Fruit fly (Drosophila melanogaster) whole organism, embryonic: Measurements from ENCODE around the gene CG5056.

Experiments
- Aef1 ChIP-seq: fragments of 200-800 bp; sonication (Bioruptor generic); IDR thresholded peaks from 3 replicates; pipeline ENCODE4 v1.3.6; 2022; ENCODE audit warnings: missing biosample characterization, missing genetic modification characterization
- Asciz ChIP-seq: fragments of 200-800 bp; sonication (Bioruptor generic); optimal IDR thresholded peaks from 2 replicates; lab custom pipeline; 2017; ENCODE audit warnings: missing biosample characterization, mild to moderate bottlenecking, missing genetic modification characterization, missing genetic modification reagents
- Awh ChIP-seq: fragments of 200-800 bp; sonication (Bioruptor generic); IDR thresholded peaks from 2 replicates; pipeline ENCODE4, ENCODE4 v1.3.6; 2022; ENCODE audit warnings: missing biosample characterization, missing genetic modification characterization
- Bdp1 ChIP-seq: fragments of 200-800 bp; sonication (Bioruptor generic); optimal IDR thresholded peaks from 3 replicates; lab custom pipeline; 2016; ENCODE audit warnings: missing biosample characterization, missing genetic modification characterization
- Bgb ChIP-seq: fragments of 200-800 bp; sonication (Bioruptor generic); IDR thresholded peaks from 2 replicates; pipeline ENCODE4 v1.3.6; 2022; ENCODE audit warnings: missing biosample characterization, missing genetic modification characterization; ENCODE audit not compliant: partially characterized antibody
- BtbVII ChIP-seq: fragments of 200-800 bp; sonication (Bioruptor generic); optimal IDR thresholded peaks from 3 replicates; lab custom pipeline; 2017; ENCODE audit warnings: missing biosample characterization, mild to moderate bottlenecking, missing genetic modification characterization
- CG10209 ChIP-seq: fragments of 200-800 bp; sonication (Bioruptor generic); optimal IDR thresholded peaks from 3 replicates; lab custom pipeline; 2017; ENCODE audit warnings: missing biosample characterization, mild to moderate bottlenecking, missing genetic modification characterization, missing genetic modification reagents
- CG10543 ChIP-seq: fragments of 200-800 bp; sonication (Bioruptor generic); optimal IDR thresholded peaks from 3 replicates; lab custom pipeline; 2017; ENCODE audit warnings: missing biosample characterization, mild to moderate bottlenecking, missing genetic modification characterization, moderate library complexity
- CG11247 ChIP-seq: fragments of 200-800 bp; sonication (Bioruptor generic); IDR thresholded peaks from 2 replicates; pipeline ENCODE4 v1.3.6; 2022; ENCODE audit warnings: missing biosample characterization, missing genetic modification characterization
- CG15696 ChIP-seq: fragments of 200-800 bp; sonication (Bioruptor generic); optimal IDR thresholded peaks from 2 replicates; lab custom pipeline; 2019; ENCODE audit warnings: missing biosample characterization, mild to moderate bottlenecking, missing genetic modification characterization, moderate library complexity
- CG16813 ChIP-seq: fragments of 200-800 bp; sonication (Bioruptor generic); IDR thresholded peaks from 3 replicates; pipeline ENCODE4 v1.3.6; 2022; ENCODE audit warnings: missing biosample characterization, missing genetic modification characterization; ENCODE audit not compliant: partially characterized antibody
- CG1832 ChIP-seq: fragments of 200-800 bp; sonication (Bioruptor generic); optimal IDR thresholded peaks from 2 replicates; lab custom pipeline; 2017; ENCODE audit warnings: missing biosample characterization, mild to moderate bottlenecking, missing genetic modification characterization, inconsistent platforms
- CG31441 ChIP-seq: fragments of 200-800 bp; sonication (Bioruptor generic); IDR thresholded peaks from 2 replicates; pipeline ENCODE4 v1.3.6; 2022; ENCODE audit warnings: missing biosample characterization, missing genetic modification characterization
- CG3726 ChIP-seq: fragments of 200-800 bp; sonication (Bioruptor generic); IDR thresholded peaks from 3 replicates; pipeline ENCODE4, ENCODE4 v1.3.6; 2022; ENCODE audit warnings: missing biosample characterization, missing genetic modification characterization
- CG3838 ChIP-seq: fragments of 200-800 bp; sonication (Bioruptor generic); optimal IDR thresholded peaks from 3 replicates; lab custom pipeline; 2016; ENCODE audit warnings: missing biosample characterization, missing genetic modification characterization
- CG4707 ChIP-seq: fragments of 200-800 bp; sonication (Bioruptor generic); optimal IDR thresholded peaks from 2 replicates; lab custom pipeline; 2018; ENCODE audit warnings: missing biosample characterization, mild to moderate bottlenecking, missing genetic modification characterization, moderate library complexity
- CG6254 ChIP-seq: fragments of 200-800 bp; sonication (Bioruptor generic); optimal IDR thresholded peaks from 3 replicates; lab custom pipeline; 2017; ENCODE audit warnings: mild to moderate bottlenecking, missing biosample characterization, missing genetic modification reagents, missing genetic modification characterization
- CG7745 ChIP-seq: fragments of 200-800 bp; sonication (Bioruptor generic); optimal IDR thresholded peaks from 2 replicates; lab custom pipeline; 2018; ENCODE audit warnings: missing biosample characterization, mild to moderate bottlenecking, missing genetic modification characterization, moderate library complexity
- CG8089 ChIP-seq: fragments of 200-800 bp; sonication (Bioruptor generic); optimal IDR thresholded peaks from 3 replicates; lab custom pipeline; 2016; ENCODE audit warnings: missing biosample characterization, missing genetic modification characterization
- CG8388 ChIP-seq: fragments of 200-800 bp; sonication (Bioruptor generic); optimal IDR thresholded peaks from 2 replicates; lab custom pipeline; 2019; ENCODE audit warnings: missing biosample characterization, mild to moderate bottlenecking, missing genetic modification characterization, moderate library complexity
- CG9215 ChIP-seq: fragments of 200-800 bp; sonication (Bioruptor generic); IDR thresholded peaks from 2 replicates; pipeline ENCODE4 v1.3.6; 2022; ENCODE audit warnings: missing biosample characterization, missing genetic modification characterization
- HHEX ChIP-seq: fragments of 200-800 bp; sonication (Bioruptor generic); optimal IDR thresholded peaks from 3 replicates; lab custom pipeline; 2017; ENCODE audit warnings: missing biosample characterization, mild to moderate bottlenecking, missing genetic modification characterization, missing genetic modification reagents
- Hr39 ChIP-seq: fragments of >200 bp; optimal IDR thresholded peaks from 2 replicates; lab custom pipeline; 2017
- Hsf ChIP-seq: fragments of 200-800 bp; sonication (Bioruptor generic); optimal IDR thresholded peaks from 3 replicates; lab custom pipeline; 2016; ENCODE audit warnings: missing biosample characterization, missing genetic modification characterization
- Mes4 ChIP-seq: fragments of 200-800 bp; sonication (Bioruptor generic); optimal IDR thresholded peaks from 2 replicates; lab custom pipeline; 2016; ENCODE audit warnings: missing biosample characterization, missing genetic modification characterization
- NfI ChIP-seq: fragments of 200-800 bp; sonication (Bioruptor generic); optimal IDR thresholded peaks from 3 replicates; lab custom pipeline; 2018; ENCODE audit warnings: missing biosample characterization, mild to moderate bottlenecking, missing genetic modification characterization, moderate library complexity
- Sox102F ChIP-seq: fragments of 200-800 bp; sonication (Bioruptor generic); optimal IDR thresholded peaks from 2 replicates; lab custom pipeline; 2018; ENCODE audit warnings: missing biosample characterization, mild to moderate bottlenecking, missing genetic modification characterization, moderate library complexity
- TFAM ChIP-seq: fragments of 200-800 bp; sonication (Bioruptor generic); optimal IDR thresholded peaks from 2 replicates; lab custom pipeline; 2017; ENCODE audit warnings: missing biosample characterization, missing genetic modification characterization, inconsistent platforms
- az2 ChIP-seq: fragments of 200-800 bp; sonication (Bioruptor generic); optimal IDR thresholded peaks from 3 replicates; lab custom pipeline; 2016; ENCODE audit warnings: missing biosample characterization, missing genetic modification characterization
- bsh ChIP-seq, 2 experiments: fragments of 200-800 bp; sonication (Bioruptor generic); optimal IDR thresholded peaks; 2 replicates each; lab custom pipeline; 2017 to 2018; ENCODE audit warnings: mild to moderate bottlenecking in 2 of 2, missing biosample characterization in 2 of 2, missing genetic modification characterization in 2 of 2, moderate library complexity in 1 of 2
- caup ChIP-seq: fragments of 200-800 bp; sonication (Bioruptor generic); optimal IDR thresholded peaks from 3 replicates; lab custom pipeline; 2017; ENCODE audit warnings: missing biosample characterization, mild to moderate bottlenecking, missing genetic modification characterization, moderate library complexity; ENCODE audit not compliant: severe bottlenecking
- cg ChIP-seq: fragments of 200-800 bp; sonication (Bioruptor generic); optimal IDR thresholded peaks from 3 replicates; lab custom pipeline; 2019; ENCODE audit warnings: missing biosample characterization, mild to moderate bottlenecking, missing genetic modification characterization, moderate library complexity
- crp ChIP-seq, 2 experiments: fragments of 200-800 bp; sonication (Bioruptor generic); optimal IDR thresholded peaks; 2 replicates in 1 of 2; 3 replicates in 1 of 2; lab custom pipeline; 2017; ENCODE audit warnings: missing biosample characterization in 2 of 2, missing genetic modification characterization in 2 of 2, mild to moderate bottlenecking in 1 of 2, moderate library complexity in 1 of 2
- da ChIP-seq: fragments of 200-800 bp; sonication (Bioruptor generic); optimal IDR thresholded peaks from 2 replicates; lab custom pipeline; 2016; ENCODE audit warnings: missing biosample characterization, missing genetic modification characterization
- dmrt11E ChIP-seq: fragments of 200-800 bp; sonication (Bioruptor generic); optimal IDR thresholded peaks from 3 replicates; lab custom pipeline; 2018; ENCODE audit warnings: missing biosample characterization, mild to moderate bottlenecking, missing genetic modification characterization, moderate library complexity
- ems ChIP-seq: fragments of 200-800 bp; sonication (Bioruptor generic); optimal IDR thresholded peaks from 3 replicates; lab custom pipeline; 2016; ENCODE audit warnings: missing biosample characterization, missing genetic modification characterization
- hb ChIP-seq: fragments of 200-800 bp; sonication (Bioruptor generic); IDR thresholded peaks from 3 replicates; pipeline ENCODE4 v1.3.6; 2022; ENCODE audit warnings: missing biosample characterization, missing genetic modification characterization; ENCODE audit not compliant: partially characterized antibody
- luna ChIP-seq: fragments of 200-800 bp; sonication (Bioruptor generic); optimal IDR thresholded peaks from 2 replicates; lab custom pipeline; 2016; ENCODE audit warnings: missing biosample characterization, missing genetic modification characterization
- mirr ChIP-seq: fragments of 200-800 bp; sonication (Bioruptor generic); optimal IDR thresholded peaks from 3 replicates; lab custom pipeline; 2018; ENCODE audit warnings: missing biosample characterization, mild to moderate bottlenecking, missing genetic modification characterization
- onecut ChIP-seq: fragments of 200-800 bp; sonication (Bioruptor generic); IDR thresholded peaks from 2 replicates; pipeline ENCODE4 v1.3.6; 2022; ENCODE audit warnings: missing biosample characterization, missing genetic modification characterization
- salm ChIP-seq: fragments of 200-800 bp; sonication (Bioruptor generic); optimal IDR thresholded peaks from 2 replicates; lab custom pipeline; 2018; ENCODE audit warnings: missing biosample characterization, mild to moderate bottlenecking, missing genetic modification characterization
- seq ChIP-seq: fragments of 200-800 bp; sonication (Bioruptor generic); IDR thresholded peaks from 2 replicates; pipeline ENCODE4 v1.3.6; 2022; ENCODE audit warnings: missing biosample characterization, missing genetic modification characterization
- shn ChIP-seq: fragments of 200-800 bp; sonication (Bioruptor generic); optimal IDR thresholded peaks from 3 replicates; lab custom pipeline; 2016; ENCODE audit warnings: missing biosample characterization, missing genetic modification characterization
- sisA ChIP-seq: fragments of 200-800 bp; sonication (Bioruptor generic); IDR thresholded peaks from 2 replicates; pipeline ENCODE4 v1.3.6; 2022; ENCODE audit warnings: missing biosample characterization, missing genetic modification characterization
- sna ChIP-seq: fragments of 200-800 bp; sonication (Bioruptor generic); IDR thresholded peaks from 2 replicates; pipeline ENCODE4 v1.3.6; 2022; ENCODE audit warnings: missing biosample characterization, missing genetic modification characterization; ENCODE audit not compliant: partially characterized antibody
- so ChIP-seq: fragments of 200-800 bp; sonication (Bioruptor generic); IDR thresholded peaks from 3 replicates; pipeline ENCODE4 v1.3.6; 2022; ENCODE audit warnings: missing biosample characterization, missing genetic modification characterization
- sr ChIP-seq: fragments of 200-800 bp; sonication (Bioruptor generic); IDR thresholded peaks from 3 replicates; pipeline ENCODE4 v1.3.6; 2022; ENCODE audit warnings: missing biosample characterization, missing genetic modification characterization
- stc ChIP-seq: fragments of 200-800 bp; sonication (Bioruptor generic); IDR thresholded peaks from 2 replicates; pipeline ENCODE4 v1.3.6; 2022; ENCODE audit warnings: missing biosample characterization, missing genetic modification characterization
- wdn ChIP-seq: fragments of 200-800 bp; sonication (Bioruptor generic); IDR thresholded peaks from 2 replicates; pipeline ENCODE4 v1.3.6; 2022; ENCODE audit warnings: missing biosample characterization, missing genetic modification characterization
- yki ChIP-seq: fragments of >200 bp; optimal IDR thresholded peaks from 3 replicates; lab custom pipeline; 2018

The CG5056 gene

DNA sequence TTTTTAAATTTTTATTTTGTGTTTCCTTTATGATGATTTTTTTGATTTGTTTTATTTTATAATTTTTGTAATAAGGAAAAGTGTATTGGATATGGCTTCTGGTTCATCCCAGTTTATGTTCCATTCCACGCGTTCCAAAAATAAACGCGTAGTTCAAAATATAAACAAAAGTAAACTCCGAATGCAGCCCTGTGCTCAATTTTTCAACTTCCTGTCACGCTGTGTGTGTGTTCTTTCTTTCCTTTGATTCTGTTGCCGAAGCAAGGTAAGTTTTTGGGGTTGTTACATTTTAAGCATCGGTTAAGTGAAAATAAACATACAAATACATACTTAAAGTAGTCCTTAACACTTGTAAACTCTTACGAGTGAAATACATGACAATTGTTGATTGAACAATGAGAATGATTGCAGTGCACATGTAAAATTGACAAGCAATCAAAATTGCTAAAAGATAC is 41.7 kb downstream of the CG5056 start, which contains the start of the genes Ip259 and RpS27A (continued):
- TF ChIP-seq HHEX (GFP tag; lab: Kevin White, UChicago): peak; percentile 82
- no peak; the same call in 1 of the 2 replicates for TF ChIP-seq CG31441 (GFP tag; lab: Robert Waterston, UW)
- peak; percentile 56 for TF ChIP-seq luna (GFP tag; lab: Kevin White, UChicago)
- no peak for TF ChIP-seq CG16813
- no peak; the same call in 1 of the 2 replicates for TF ChIP-seq sisA (GFP tag; lab: Robert Waterston, UW)
- peak; percentile 68 for TF ChIP-seq CG11247
- TF ChIP-seq Asciz: peak; percentile 70
- peak; percentile 16; the same call in 1 of the 2 replicates for TF ChIP-seq Bgb (GFP tag; lab: Robert Waterston, UW)
- no peak for TF ChIP-seq Sox102F (GFP tag; lab: Kevin White, UChicago)
- no peak for TF ChIP-seq CG1832 (GFP tag; lab: Kevin White, UChicago)
- peak; percentile 55 for TF ChIP-seq az2 (GFP tag; lab: Kevin White, UChicago)
- peak; percentile 21 for TF ChIP-seq salm (tag; lab: Kevin White, UChicago)
- no peak for TF ChIP-seq sna
- peak; percentile 54; the same call in 1 of the 2 replicates for TF ChIP-seq wdn (GFP tag; lab: Robert Waterston, UW)
- TF ChIP-seq CG9215 (GFP tag; lab: Robert Waterston, UW): no peak
- peak; percentile 42 for TF ChIP-seq CG15696 (tag; lab: Kevin White, UChicago)
- peak; percentile 75 for TF ChIP-seq onecut (GFP tag; lab: Robert Waterston, UW)
- TF ChIP-seq NfI (GFP tag; lab: Kevin White, UChicago): peak; percentile 93
- TF ChIP-seq cg (GFP tag; lab: Kevin White, UChicago): no peak
- TF ChIP-seq seq (GFP tag; lab: Robert Waterston, UW): peak; percentile 74
- TF ChIP-seq CG10543 (GFP tag; lab: Kevin White, UChicago): peak; percentile 67
- TF ChIP-seq BtbVII (GFP tag; lab: Kevin White, UChicago): peak; percentile 61
- TF ChIP-seq CG8089 (GFP tag; lab: Kevin White, UChicago): peak; percentile 85
- TF ChIP-seq CG6254: peak; percentile 18
- no peak for TF ChIP-seq Bdp1 (GFP tag; lab: Kevin White, UChicago)
- peak; percentile 75 for TF ChIP-seq Awh (GFP tag; lab: Robert Waterston, UW)
- peak in 1 of 2 experiments; percentile 47 for TF ChIP-seq crp (GFP tag; optimal IDR thresholded peaks at IDR 0.05; lab: Kevin White, UChicago)
- no peak for TF ChIP-seq TFAM (GFP tag; lab: Kevin White, UChicago)
- TF ChIP-seq stc: peak; percentile 75
- TF ChIP-seq CG3726 (GFP tag; lab: Robert Waterston, UW): no peak
- no peak for TF ChIP-seq CG3838 (GFP tag; lab: Kevin White, UChicago)
- peak; percentile 70 for TF ChIP-seq shn (GFP tag; lab: Kevin White, UChicago)
- TF ChIP-seq Aef1 (GFP tag; lab: Robert Waterston, UW): peak; percentile 54; the same call in 2 of the 3 replicates
- peak; percentile 80 for TF ChIP-seq Hsf (GFP tag; lab: Kevin White, UChicago)
- TF ChIP-seq Mes4: peak; percentile 87
- TF ChIP-seq CG4707: peak; percentile 79
- peak; percentile 93 for TF ChIP-seq caup (GFP tag; lab: Kevin White, UChicago)
- TF ChIP-seq dmrt11E: peak; percentile 71
- TF ChIP-seq so: peak; percentile 53; the same call in 1 of the 3 replicates
- TF ChIP-seq sr: no peak; the same call in 1 of the 3 replicates
- TF ChIP-seq CG10209 (GFP tag; lab: Kevin White, UChicago): peak; percentile 80
- TF ChIP-seq yki (lab: Kevin White, UChicago): no peak
- TF ChIP-seq mirr (GFP tag; lab: Kevin White, UChicago): peak; percentile 79
- no peak for TF ChIP-seq CG7745 (tag; lab: Kevin White, UChicago)
- peak; percentile 95 for TF ChIP-seq da
- TF ChIP-seq Hr39 (lab: Kevin White, UChicago): no peak
- TF ChIP-seq ems: peak; percentile 21
- TF ChIP-seq hb (GFP tag; lab: Robert Waterston, UW): no peak
- TF ChIP-seq bsh (GFP tag; optimal IDR thresholded peaks at IDR 0.05; lab: Kevin White, UChicago): peak in 1 of 2 experiments; percentile 61
- TF ChIP-seq CG8388 (GFP tag; lab: Kevin White, UChicago): peak; percentile 53
